Fruit fly (Drosophila melanogaster): ENCODE data around the gene eIF2alpha.

DNA sequence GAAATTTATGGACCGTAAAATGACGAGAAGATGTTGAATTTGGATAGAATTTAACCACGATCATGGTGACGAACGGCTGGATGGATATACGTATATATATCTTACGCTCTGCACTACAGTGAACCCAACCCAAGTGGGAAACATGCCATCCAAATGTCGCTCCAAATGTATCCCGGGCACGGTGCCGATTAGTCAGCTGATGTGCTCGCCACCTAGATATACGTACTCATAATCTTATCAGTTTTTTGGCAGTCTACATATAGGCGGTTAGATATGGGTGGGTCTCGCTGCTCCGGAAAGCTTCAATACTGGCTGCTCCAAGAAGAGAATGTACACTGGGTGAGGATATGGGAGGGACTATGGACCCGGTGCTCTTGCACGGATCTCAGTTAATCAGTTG lies 40.7 kb downstream of the eIF2alpha start:
- TF ChIP-seq CG8478 (optimal IDR thresholded peaks at IDR 0.05) (no peak), pan (optimal IDR thresholded peaks at IDR 0.05) (no peak), psq (optimal IDR thresholded peaks at IDR 0.05) (no peak), usp (GFP tag; optimal IDR thresholded peaks at IDR 0.05) (no peak), EcR (GFP tag; optimal IDR thresholded peaks at IDR 0.05) (no peak)
